Worm (Caenorhabditis elegans) whole organism, L2 larva: Measurements from ENCODE around the gene rpl-10.

Experiments
- ZK546.5 ChIP-seq: sonication (generic microtip); optimal IDR thresholded peaks from 2 replicates; lab custom pipeline; 2017; ENCODE audit warnings: missing biosample characterization, missing genetic modification characterization
- ama-1 ChIP-seq: fragments of 150-350 bp; optimal IDR thresholded peaks from 2 replicates; lab custom pipeline; 2018; ENCODE audit warnings: inconsistent platforms
- egl-27 ChIP-seq: sonication (generic microtip); optimal IDR thresholded peaks from 3 replicates; lab custom pipeline; 2017; ENCODE audit warnings: missing biosample characterization, missing genetic modification reagents, missing genetic modification characterization
- elt-3 ChIP-seq: sonication (generic microtip); optimal IDR thresholded peaks from 2 replicates; lab custom pipeline; 2017; ENCODE audit warnings: missing biosample characterization, missing genetic modification characterization
- gmeb-1 ChIP-seq: fragments of 150-350 bp; optimal IDR thresholded peaks from 2 replicates; lab custom pipeline; 2014; ENCODE audit warnings: missing biosample characterization, missing genetic modification characterization
- lsy-2 ChIP-seq, 2 experiments: fragments of 150-350 bp in 1 of 2; sonication (generic microtip) in 1 of 2; optimal IDR thresholded peaks; 2 replicates each; lab custom pipeline; 2014 to 2017; ENCODE audit warnings: missing biosample characterization in 2 of 2, missing genetic modification characterization in 2 of 2
- nhr-237 ChIP-seq: fragments of 150-350 bp; optimal IDR thresholded peaks from 2 replicates; lab custom pipeline; 2014; ENCODE audit warnings: missing biosample characterization, missing genetic modification characterization
- snpc-4 ChIP-seq: fragments of 150-350 bp; optimal IDR thresholded peaks from 2 replicates; lab custom pipeline; 2014; ENCODE audit warnings: missing biosample characterization, missing genetic modification characterization
- unc-39 ChIP-seq: fragments of 150-350 bp; optimal IDR thresholded peaks from 2 replicates; lab custom pipeline; 2014; ENCODE audit warnings: missing biosample characterization, missing genetic modification characterization
- unc-62 ChIP-seq: fragments of 150-350 bp; optimal IDR thresholded peaks from 2 replicates; lab custom pipeline; 2014; ENCODE audit warnings: missing biosample characterization, missing genetic modification reagents, missing genetic modification characterization

- TF ChIP-seq nhr-237 = no peak
- TF ChIP-seq ZK546.5 (tag; lab: Kevin White, UChicago) = no peak
- TF ChIP-seq snpc-4 (tag; lab: Kevin White, UChicago) = no peak
- TF ChIP-seq gmeb-1 (tag; lab: Kevin White, UChicago) = no peak
- no peak for TF ChIP-seq egl-27 (tag; lab: Kevin White, UChicago)
- TF ChIP-seq ama-1 = no peak
- TF ChIP-seq elt-3 (tag; lab: Kevin White, UChicago) = no peak
- TF ChIP-seq unc-62 (GFP tag; lab: Kevin White, UChicago) = no peak
- TF ChIP-seq unc-39 (tag; lab: Kevin White, UChicago) = no peak
- peak in 1 of 2 experiments; percentile 69 for TF ChIP-seq lsy-2 (tag; optimal IDR thresholded peaks at IDR 0.05; lab: Kevin White, UChicago)
Measured at ce11 chrII:8126132-8126531, 17.5 kb upstream of the rpl-10 start.
